Fruit fly (Drosophila melanogaster) whole organism, embryonic: Measurements from ENCODE around the gene CG9643.

Experiments
- Blimp-1 ChIP-seq: fragments of 200-800 bp; sonication (Bioruptor generic); optimal IDR thresholded peaks from 3 replicates; lab custom pipeline; 2018; ENCODE audit warnings: missing biosample characterization, missing genetic modification characterization, mild to moderate bottlenecking, moderate library complexity, missing genetic modification reagents
- Bteb2 ChIP-seq: fragments of 200-800 bp; sonication (Bioruptor generic); optimal IDR thresholded peaks from 2 replicates; lab custom pipeline; 2016; ENCODE audit warnings: missing biosample characterization, missing genetic modification characterization
- CG10321 ChIP-seq: fragments of 200-800 bp; sonication (Bioruptor generic); IDR thresholded peaks from 2 replicates; pipeline ENCODE4 v1.3.6; 2022; ENCODE audit warnings: missing biosample characterization, missing genetic modification characterization
- CG11247 ChIP-seq: fragments of 200-800 bp; sonication (Bioruptor generic); IDR thresholded peaks from 2 replicates; pipeline ENCODE4 v1.3.6; 2022; ENCODE audit warnings: missing biosample characterization, missing genetic modification characterization
- CG14014 ChIP-seq: fragments of 200-800 bp; sonication (Bioruptor generic); IDR thresholded peaks from 2 replicates; pipeline ENCODE4 v1.3.6; 2022; ENCODE audit warnings: missing biosample characterization, missing genetic modification characterization
- CG15601 ChIP-seq: fragments of 200-800 bp; sonication (Bioruptor generic); optimal IDR thresholded peaks from 3 replicates; lab custom pipeline; 2019; ENCODE audit warnings: missing biosample characterization, mild to moderate bottlenecking, missing genetic modification characterization, moderate library complexity
- CG1603 ChIP-seq: fragments of 200-800 bp; sonication (Bioruptor generic); optimal IDR thresholded peaks from 2 replicates; lab custom pipeline; 2019; ENCODE audit warnings: missing biosample characterization, mild to moderate bottlenecking, missing genetic modification characterization, moderate library complexity
- CG2712 ChIP-seq: fragments of 200-800 bp; optimal IDR thresholded peaks from 3 replicates; lab custom pipeline; 2019; ENCODE audit warnings: missing biosample characterization, mild to moderate bottlenecking, missing genetic modification characterization, moderate library complexity
- CG31388 ChIP-seq: fragments of 200-800 bp; sonication (Bioruptor generic); optimal IDR thresholded peaks from 2 replicates; lab custom pipeline; 2016; ENCODE audit warnings: missing biosample characterization, missing genetic modification characterization
- CG33213 ChIP-seq: fragments of 200-800 bp; sonication (Bioruptor generic); optimal IDR thresholded peaks from 3 replicates; lab custom pipeline; 2016; ENCODE audit warnings: missing biosample characterization, missing genetic modification characterization
- CG34224 ChIP-seq: fragments of 200-800 bp; sonication (Bioruptor generic); IDR thresholded peaks from 3 replicates; pipeline ENCODE4 v1.3.6; 2022; ENCODE audit warnings: missing biosample characterization, missing genetic modification characterization; ENCODE audit not compliant: partially characterized antibody
- CG34422 ChIP-seq: fragments of 200-800 bp; sonication (Bioruptor generic); IDR thresholded peaks from 3 replicates; pipeline ENCODE4 v1.3.6; 2022; ENCODE audit warnings: missing biosample characterization, missing genetic modification characterization
- CG7556 ChIP-seq: fragments of 200-800 bp; sonication (Bioruptor generic); optimal IDR thresholded peaks from 2 replicates; lab custom pipeline; 2017; ENCODE audit warnings: missing biosample characterization, mild to moderate bottlenecking, missing genetic modification characterization
- CG8290 ChIP-seq, 3 experiments: fragments of 200-800 bp; sonication (Bioruptor generic); optimal IDR thresholded peaks; 2 replicates each; lab custom pipeline; 2016 to 2019; ENCODE audit warnings: missing biosample characterization in 3 of 3, missing genetic modification characterization in 3 of 3, mild to moderate bottlenecking in 2 of 3, moderate library complexity in 1 of 3
- CG9817 ChIP-seq: fragments of 200-800 bp; sonication (Bioruptor generic); optimal IDR thresholded peaks from 2 replicates; lab custom pipeline; 2018; ENCODE audit warnings: missing biosample characterization, mild to moderate bottlenecking, missing genetic modification characterization, moderate library complexity
- CoRest ChIP-seq: fragments of 200-800 bp; sonication (Bioruptor generic); optimal IDR thresholded peaks from 3 replicates; lab custom pipeline; 2018; ENCODE audit warnings: missing biosample characterization, mild to moderate bottlenecking, missing genetic modification characterization, moderate library complexity
- Dad ChIP-seq: fragments of 200-800 bp; sonication (Bioruptor generic); optimal IDR thresholded peaks from 3 replicates; lab custom pipeline; 2016; ENCODE audit warnings: missing biosample characterization, missing genetic modification characterization
- Dfd ChIP-seq, 2 experiments: fragments of >200 bp; optimal IDR thresholded peaks; 2 replicates each; lab custom pipeline; 2017; ENCODE audit warnings: missing biosample characterization in 2 of 2, missing genetic modification characterization in 2 of 2
- Dip3 ChIP-seq: fragments of 200-800 bp; sonication (Bioruptor generic); optimal IDR thresholded peaks from 3 replicates; lab custom pipeline; 2016; ENCODE audit warnings: missing biosample characterization, missing genetic modification characterization
- Dref ChIP-seq: fragments of 200-800 bp; sonication (Bioruptor generic); IDR thresholded peaks from 2 replicates; pipeline ENCODE4 v1.3.6; 2022; ENCODE audit warnings: missing biosample characterization, missing genetic modification characterization
- Ets65A ChIP-seq: fragments of 200-800 bp; sonication (Bioruptor generic); peaks from one replicate; lab custom pipeline; 2016; ENCODE audit warnings: missing biosample characterization, missing genetic modification characterization
- H15 ChIP-seq: fragments of 200-800 bp; sonication (Bioruptor generic); IDR thresholded peaks from 3 replicates; pipeline ENCODE4 v1.3.6; 2022; ENCODE audit warnings: missing biosample characterization, missing genetic modification characterization
- HHEX ChIP-seq: fragments of 200-800 bp; sonication (Bioruptor generic); optimal IDR thresholded peaks from 3 replicates; lab custom pipeline; 2017; ENCODE audit warnings: missing biosample characterization, mild to moderate bottlenecking, missing genetic modification characterization, missing genetic modification reagents
- HLH4C ChIP-seq: fragments of 200-800 bp; sonication (Bioruptor generic); IDR thresholded peaks from 3 replicates; pipeline ENCODE4 v1.3.6; 2022; ENCODE audit warnings: missing biosample characterization, missing genetic modification characterization; ENCODE audit not compliant: partially characterized antibody
- Hr3 ChIP-seq: fragments of 200-800 bp; sonication (Bioruptor generic); optimal IDR thresholded peaks from 3 replicates; lab custom pipeline; 2016; ENCODE audit warnings: missing biosample characterization, missing genetic modification characterization
- Hr78 ChIP-seq, 2 experiments: fragments of 200-800 bp in 1 of 2; fragments of >200 bp in 1 of 2; sonication (Bioruptor generic) in 1 of 2; optimal IDR thresholded peaks; 2 replicates each; lab custom pipeline; 2017 to 2019; ENCODE audit warnings: missing biosample characterization in 2 of 2, missing genetic modification characterization in 2 of 2, mild to moderate bottlenecking in 1 of 2, moderate library complexity in 1 of 2
- Lpt ChIP-seq: fragments of >200 bp; optimal IDR thresholded peaks from 2 replicates; lab custom pipeline; 2018; ENCODE audit warnings: missing biosample characterization, missing genetic modification characterization
- MESR4 ChIP-seq: fragments of 200-800 bp; sonication (Bioruptor generic); optimal IDR thresholded peaks from 2 replicates; lab custom pipeline; 2018; ENCODE audit warnings: missing biosample characterization, mild to moderate bottlenecking, missing genetic modification characterization, moderate library complexity
- Opbp ChIP-seq: fragments of 200-800 bp; sonication (Bioruptor generic); IDR thresholded peaks from 3 replicates; pipeline ENCODE4 v1.3.6; 2022; ENCODE audit warnings: missing biosample characterization, missing genetic modification characterization; ENCODE audit not compliant: partially characterized antibody
- Scr ChIP-seq: fragments of 200-800 bp; sonication (Bioruptor generic); IDR thresholded peaks from 2 replicates; pipeline ENCODE4 v1.3.6; 2022; ENCODE audit warnings: missing biosample characterization, missing genetic modification characterization; ENCODE audit not compliant: partially characterized antibody
- Trl ChIP-seq, 3 experiments: fragments of >200 bp in 2 of 3; fragments of 200-800 bp in 1 of 3; sonication (Bioruptor generic) in 1 of 3; optimal IDR thresholded peaks; 2 replicates in 1 of 3; 3 replicates in 2 of 3; lab custom pipeline; 2016 to 2017; ENCODE audit warnings: missing biosample characterization in 1 of 3, missing genetic modification characterization in 1 of 3
- Xrp1 ChIP-seq: fragments of 200-800 bp; sonication (Bioruptor generic); IDR thresholded peaks from 2 replicates; pipeline ENCODE4 v1.3.6; 2022; ENCODE audit warnings: missing biosample characterization, missing genetic modification characterization
- bsh ChIP-seq, 2 experiments: fragments of 200-800 bp; sonication (Bioruptor generic); optimal IDR thresholded peaks; 2 replicates each; lab custom pipeline; 2017 to 2018; ENCODE audit warnings: mild to moderate bottlenecking in 2 of 2, missing biosample characterization in 2 of 2, missing genetic modification characterization in 2 of 2, moderate library complexity in 1 of 2
- btn ChIP-seq: fragments of 200-800 bp; sonication (Bioruptor generic); optimal IDR thresholded peaks from 2 replicates; lab custom pipeline; 2016; ENCODE audit warnings: missing biosample characterization, missing genetic modification characterization
- chn ChIP-seq: fragments of 200-800 bp; sonication (Bioruptor generic); optimal IDR thresholded peaks from 2 replicates; lab custom pipeline; 2016; ENCODE audit warnings: missing biosample characterization, missing genetic modification characterization
- disco-r ChIP-seq: fragments of 200-800 bp; sonication (Bioruptor generic); optimal IDR thresholded peaks from 2 replicates; lab custom pipeline; 2016; ENCODE audit warnings: missing biosample characterization, missing genetic modification characterization
- dmrt99B ChIP-seq: fragments of 200-800 bp; sonication (Bioruptor generic); optimal IDR thresholded peaks from 2 replicates; lab custom pipeline; 2018; ENCODE audit warnings: missing biosample characterization, mild to moderate bottlenecking, missing genetic modification characterization, moderate library complexity
- exex ChIP-seq: fragments of 200-800 bp; sonication (Bioruptor generic); optimal IDR thresholded peaks from 4 replicates; lab custom pipeline; 2018; ENCODE audit warnings: missing biosample characterization, mild to moderate bottlenecking, missing genetic modification characterization, moderate library complexity
- fd96Cb ChIP-seq: fragments of 200-800 bp; sonication (Bioruptor generic); optimal IDR thresholded peaks from 2 replicates; lab custom pipeline; 2018; ENCODE audit warnings: missing biosample characterization, mild to moderate bottlenecking, missing genetic modification characterization, moderate library complexity
- hth ChIP-seq: fragments of >200 bp; optimal IDR thresholded peaks from 2 replicates; lab custom pipeline; 2017; ENCODE audit warnings: inconsistent platforms
- jing ChIP-seq: fragments of 200-800 bp; sonication (Bioruptor generic); optimal IDR thresholded peaks from 2 replicates; lab custom pipeline; 2018; ENCODE audit warnings: missing biosample characterization, mild to moderate bottlenecking, missing genetic modification characterization
- pan ChIP-seq, 4 experiments: fragments of >200 bp in 3 of 4; fragments of 200-800 bp in 1 of 4; sonication (Bioruptor generic) in 1 of 4; optimal IDR thresholded peaks in 3 of 4; IDR thresholded peaks in 1 of 4; 2 replicates each; pipeline versions ENCODE4 v1.3.6 to Lab custom; 2017 to 2022; ENCODE audit warnings: missing biosample characterization in 2 of 4, missing genetic modification characterization in 2 of 4, mixed read lengths in 1 of 4
- phol ChIP-seq: fragments of 200-800 bp; sonication (Bioruptor generic); optimal IDR thresholded peaks from 3 replicates; lab custom pipeline; 2018; ENCODE audit warnings: missing biosample characterization, mild to moderate bottlenecking, missing genetic modification characterization, moderate library complexity
- prd ChIP-seq, 3 experiments: fragments of >200 bp in 2 of 3; fragments of 200-800 bp in 1 of 3; sonication (Bioruptor generic) in 1 of 3; optimal IDR thresholded peaks in 2 of 3; IDR thresholded peaks in 1 of 3; 2 replicates in 2 of 3; 3 replicates in 1 of 3; pipeline versions ENCODE4 v1.3.6 to Lab custom; 2017 to 2022; ENCODE audit warnings: missing biosample characterization in 1 of 3, missing genetic modification characterization in 1 of 3
- psq ChIP-seq: fragments of 200-800 bp; sonication (Bioruptor generic); optimal IDR thresholded peaks from 2 replicates; lab custom pipeline; 2017; ENCODE audit warnings: missing biosample characterization, missing genetic modification characterization
- pzg ChIP-seq: fragments of 200-800 bp; sonication (Bioruptor generic); optimal IDR thresholded peaks from 3 replicates; lab custom pipeline; 2018; ENCODE audit warnings: missing biosample characterization, mild to moderate bottlenecking, missing genetic modification characterization, moderate library complexity
- so ChIP-seq: fragments of 200-800 bp; sonication (Bioruptor generic); IDR thresholded peaks from 3 replicates; pipeline ENCODE4 v1.3.6; 2022; ENCODE audit warnings: missing biosample characterization, missing genetic modification characterization
- trh ChIP-seq: fragments of 200-800 bp; sonication (Bioruptor generic); optimal IDR thresholded peaks from 2 replicates; lab custom pipeline; 2016; ENCODE audit warnings: missing biosample characterization, missing genetic modification characterization

Gene CG9643

DNA sequence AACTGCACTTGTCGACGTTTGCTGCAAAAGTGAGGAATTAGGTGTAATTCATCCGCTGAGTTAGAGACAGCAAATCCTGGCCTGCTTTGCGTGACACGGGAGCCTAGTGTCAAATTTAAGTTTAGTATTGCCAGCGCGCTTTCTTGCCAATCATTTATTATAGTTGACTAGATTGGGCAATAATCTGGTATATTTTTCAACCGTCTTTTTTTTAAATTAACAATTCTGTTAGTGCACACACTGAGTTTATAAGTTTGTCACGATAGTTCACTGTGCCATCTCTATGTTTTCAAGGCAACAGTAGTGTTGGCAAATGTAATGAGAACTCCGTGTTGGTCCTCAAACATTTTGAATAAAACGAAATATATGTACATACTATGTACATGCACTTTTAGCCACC is 2.3 kb downstream of the CG9643 start, which contains the start of the genes CG9641 and CG3165 (continued):
- TF ChIP-seq CG34224 (GFP tag; lab: Robert Waterston, UW) (peak; percentile 98), psq (GFP tag; lab: Kevin White, UChicago) (peak; percentile 40), CG1603 (peak; percentile 72), CG2712 (tag; lab: Kevin White, UChicago) (peak; percentile 89), HLH4C (GFP tag; lab: Robert Waterston, UW) (peak; percentile 90), CoRest (tag; lab: Kevin White, UChicago) (peak; percentile 90), phol (tag; lab: Kevin White, UChicago) (peak; percentile 88), chn (peak; percentile 91), CG9817 (tag; lab: Kevin White, UChicago) (peak; percentile 83), prd (optimal IDR thresholded peaks at IDR 0.05; lab: Kevin White, UChicago) (no peak), prd (GFP tag; IDR thresholded peaks at IDR 0.05; lab: Robert Waterston, UW) (peak; percentile 90), Trl (optimal IDR thresholded peaks at IDR 0.05; lab: Kevin White, UChicago) (no peak), Trl (GFP tag; optimal IDR thresholded peaks at IDR 0.05; lab: Kevin White, UChicago) (peak; percentile 92), Blimp-1 (GFP tag; lab: Kevin White, UChicago) (no peak), H15 (peak; percentile 74; the same call in 2 of the 3 replicates), Dfd (GFP tag; optimal IDR thresholded peaks at IDR 0.05; lab: Kevin White, UChicago) (no peak), MESR4 (peak; percentile 38), exex (no peak), Dip3 (GFP tag; lab: Kevin White, UChicago) (peak; percentile 88), CG14014 (peak; percentile 87), CG33213 (peak; percentile 90), Dref (GFP tag; lab: Robert Waterston, UW) (0 out of 2 replicates have a peak, but pooled peaks have one; percentile 30), Opbp (peak; percentile 90), Xrp1 (GFP tag; lab: Robert Waterston, UW) (peak; percentile 92), Lpt (no peak), fd96Cb (tag; lab: Kevin White, UChicago) (peak; percentile 74), Bteb2 (GFP tag; lab: Kevin White, UChicago) (peak; percentile 85), disco-r (GFP tag; lab: Kevin White, UChicago) (peak; percentile 74), jing (GFP tag; lab: Kevin White, UChicago) (no peak), so (peak; percentile 56; the same call in 1 of the 3 replicates), CG10321 (GFP tag; lab: Robert Waterston, UW) (peak; percentile 41; the same call in 1 of the 2 replicates), CG34422 (GFP tag; lab: Robert Waterston, UW) (peak; percentile 80), CG8290 (GFP tag; optimal IDR thresholded peaks at IDR 0.05; lab: Kevin White, UChicago) (peak; percentile 84), CG8290 (tag; optimal IDR thresholded peaks at IDR 0.05; lab: Kevin White, UChicago) (peak in 1 of 2 experiments; percentile 77), CG11247 (GFP tag; lab: Robert Waterston, UW) (peak; percentile 80), pzg (GFP tag; lab: Kevin White, UChicago) (peak; percentile 62), Scr (GFP tag; lab: Robert Waterston, UW) (peak; percentile 97), Dad (GFP tag; lab: Kevin White, UChicago) (peak; percentile 90), dmrt99B (no peak), Hr3 (GFP tag; lab: Kevin White, UChicago) (peak; percentile 82), bsh (GFP tag; optimal IDR thresholded peaks at IDR 0.05; lab: Kevin White, UChicago) (peak; percentile 77 to 85), Hr78 (GFP tag; optimal IDR thresholded peaks at IDR 0.05; lab: Kevin White, UChicago) (no peak), btn (GFP tag; lab: Kevin White, UChicago) (peak; percentile 67), Ets65A (GFP tag; lab: Kevin White, UChicago) (peak; percentile 98), HHEX (GFP tag; lab: Kevin White, UChicago) (no peak), CG7556 (peak; percentile 79), CG15601 (tag; lab: Kevin White, UChicago) (no peak), trh (GFP tag; lab: Kevin White, UChicago) (peak; percentile 53), pan (optimal IDR thresholded peaks at IDR 0.05; lab: Kevin White, UChicago) (no peak), pan (GFP tag; optimal IDR thresholded peaks at IDR 0.05 in 1 of 2, IDR thresholded peaks at IDR 0.05 in 1 of 2) (peak in 1 of 2 experiments; percentile 79), CG31388 (GFP tag; lab: Kevin White, UChicago) (peak; percentile 76), hth (lab: Kevin White, UChicago) (no peak)
